Fruit fly (Drosophila melanogaster): ENCODE measurements around the gene CG13028.

DNA sequence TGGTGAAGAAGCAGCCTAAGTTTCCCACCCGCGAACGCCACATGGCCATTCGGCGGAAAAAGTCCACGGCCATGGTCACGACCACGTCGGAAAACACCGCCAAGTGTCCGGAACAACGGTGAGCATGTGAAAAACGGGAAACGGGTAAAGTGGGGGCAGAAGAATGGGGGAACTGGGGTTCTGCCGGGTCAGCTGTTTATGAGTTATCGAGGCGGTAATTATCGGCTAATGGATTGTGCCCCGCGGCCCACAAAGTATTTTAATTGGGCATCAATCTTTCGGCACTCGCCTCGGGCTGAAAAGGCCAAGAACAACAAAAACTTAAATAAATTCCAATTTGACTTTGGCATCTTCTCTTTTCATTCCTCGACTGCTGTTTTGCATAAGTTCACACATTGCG, 35.8 kb upstream of the CG13028 start:
- TF ChIP-seq usp (GFP tag; optimal IDR thresholded peaks at IDR 0.05) (no peak), pan (optimal IDR thresholded peaks at IDR 0.05) (no peak), psq (optimal IDR thresholded peaks at IDR 0.05) (no peak), Dll (optimal IDR thresholded peaks at IDR 0.05) (no peak), CG8478 (optimal IDR thresholded peaks at IDR 0.05) (no peak), EcR (GFP tag; optimal IDR thresholded peaks at IDR 0.05) (no peak)

Data from whole organism.